Worm (Caenorhabditis elegans) whole organism, late embryonic: ENCODE data around the gene C18H2.5.

Source experiments
- ceh-30 ChIP-seq: fragments of 150-350 bp; optimal IDR thresholded peaks from 2 replicates; lab custom pipeline; 2014; ENCODE audit warnings: missing biosample characterization, missing genetic modification characterization
- dmd-4 ChIP-seq: sonication (generic microtip); optimal IDR thresholded peaks from 2 replicates; lab custom pipeline; 2016; ENCODE audit warnings: borderline replicate concordance, missing genetic modification characterization, missing compliant biosample characterization
- dve-1 ChIP-seq: sonication (generic microtip); optimal IDR thresholded peaks from 2 replicates; lab custom pipeline; 2017; ENCODE audit warnings: antibody characterized with exemption, mild to moderate bottlenecking, missing genetic modification characterization, missing compliant biosample characterization
- elt-2 ChIP-seq: sonication (generic microtip); optimal IDR thresholded peaks from 2 replicates; lab custom pipeline; 2016; ENCODE audit warnings: missing genetic modification reagents, missing genetic modification characterization, missing compliant biosample characterization
- ets-4 ChIP-seq: sonication (generic microtip); optimal IDR thresholded peaks from 2 replicates; lab custom pipeline; 2016; ENCODE audit warnings: missing genetic modification characterization, missing compliant biosample characterization
- fkh-10 ChIP-seq: fragments of 150-350 bp; optimal IDR thresholded peaks from 2 replicates; lab custom pipeline; 2014; ENCODE audit warnings: missing biosample characterization, missing genetic modification reagents, missing genetic modification characterization
- fkh-6 ChIP-seq: sonication (generic microtip); optimal IDR thresholded peaks from 2 replicates; lab custom pipeline; 2016; ENCODE audit warnings: missing genetic modification characterization, missing compliant biosample characterization
- hlh-30 ChIP-seq: sonication (generic microtip); optimal IDR thresholded peaks from 2 replicates; lab custom pipeline; 2017; ENCODE audit warnings: antibody characterized with exemption, missing genetic modification characterization, missing compliant biosample characterization; ENCODE audit not compliant: insufficient read depth
- hlh-6 ChIP-seq: sonication (generic microtip); optimal IDR thresholded peaks from 2 replicates; lab custom pipeline; 2016; ENCODE audit warnings: missing genotype, missing genetic modification characterization, missing compliant biosample characterization
- nfya-1 ChIP-seq: sonication (generic microtip); optimal IDR thresholded peaks from 2 replicates; lab custom pipeline; 2017; ENCODE audit warnings: missing genetic modification characterization, mild to moderate bottlenecking, missing compliant biosample characterization, antibody characterized with exemption, moderate library complexity
- nhr-11 ChIP-seq: fragments of 150-350 bp; optimal IDR thresholded peaks from 2 replicates; lab custom pipeline; 2014; ENCODE audit warnings: missing biosample characterization, missing genetic modification characterization
- pat-9 ChIP-seq: fragments of 200-800 bp; sonication (Bioruptor generic); optimal IDR thresholded peaks from 2 replicates; lab custom pipeline; 2018; ENCODE audit warnings: mild to moderate bottlenecking, missing genetic modification characterization, moderate library complexity, missing compliant biosample characterization

DNA sequence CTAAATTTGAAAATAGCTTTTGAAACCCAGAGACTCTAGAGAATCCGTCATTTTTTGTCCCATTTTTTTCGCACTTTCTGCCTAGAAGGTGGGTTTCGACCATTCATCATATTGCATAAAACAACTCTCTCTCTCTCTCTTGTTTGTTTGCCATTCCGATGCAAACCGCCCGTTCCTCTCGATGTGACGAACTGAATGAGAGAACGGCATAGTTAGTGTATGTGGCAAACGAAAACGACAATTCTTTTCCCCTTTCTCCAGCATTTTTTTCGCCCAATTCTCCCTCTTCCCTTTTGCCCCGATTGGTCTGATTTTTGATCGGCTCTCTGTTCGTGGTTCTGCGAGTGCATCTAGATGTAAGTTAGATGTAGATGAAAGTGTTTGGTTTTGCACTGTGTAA, 27.3 kb upstream of the C18H2.5 start:
- TF ChIP-seq ets-4 (tag; lab: Kevin White, UChicago) (no peak), fkh-10 (GFP tag; lab: Kevin White, UChicago) (no peak), ceh-30 (tag; lab: Kevin White, UChicago) (no peak), elt-2 (no peak), dve-1 (tag; lab: Kevin White, UChicago) (no peak), dmd-4 (tag; lab: Kevin White, UChicago) (no peak), nfya-1 (tag; lab: Kevin White, UChicago) (no peak), hlh-6 (tag; lab: Kevin White, UChicago) (no peak), pat-9 (no peak), nhr-11 (tag; lab: Kevin White, UChicago) (no peak), fkh-6 (tag; lab: Kevin White, UChicago) (no peak), hlh-30 (tag; lab: Kevin White, UChicago) (no peak)
